Fruit fly (Drosophila melanogaster): ENCODE measurements around the gene CG5126.

CG5126 gene

DNA sequence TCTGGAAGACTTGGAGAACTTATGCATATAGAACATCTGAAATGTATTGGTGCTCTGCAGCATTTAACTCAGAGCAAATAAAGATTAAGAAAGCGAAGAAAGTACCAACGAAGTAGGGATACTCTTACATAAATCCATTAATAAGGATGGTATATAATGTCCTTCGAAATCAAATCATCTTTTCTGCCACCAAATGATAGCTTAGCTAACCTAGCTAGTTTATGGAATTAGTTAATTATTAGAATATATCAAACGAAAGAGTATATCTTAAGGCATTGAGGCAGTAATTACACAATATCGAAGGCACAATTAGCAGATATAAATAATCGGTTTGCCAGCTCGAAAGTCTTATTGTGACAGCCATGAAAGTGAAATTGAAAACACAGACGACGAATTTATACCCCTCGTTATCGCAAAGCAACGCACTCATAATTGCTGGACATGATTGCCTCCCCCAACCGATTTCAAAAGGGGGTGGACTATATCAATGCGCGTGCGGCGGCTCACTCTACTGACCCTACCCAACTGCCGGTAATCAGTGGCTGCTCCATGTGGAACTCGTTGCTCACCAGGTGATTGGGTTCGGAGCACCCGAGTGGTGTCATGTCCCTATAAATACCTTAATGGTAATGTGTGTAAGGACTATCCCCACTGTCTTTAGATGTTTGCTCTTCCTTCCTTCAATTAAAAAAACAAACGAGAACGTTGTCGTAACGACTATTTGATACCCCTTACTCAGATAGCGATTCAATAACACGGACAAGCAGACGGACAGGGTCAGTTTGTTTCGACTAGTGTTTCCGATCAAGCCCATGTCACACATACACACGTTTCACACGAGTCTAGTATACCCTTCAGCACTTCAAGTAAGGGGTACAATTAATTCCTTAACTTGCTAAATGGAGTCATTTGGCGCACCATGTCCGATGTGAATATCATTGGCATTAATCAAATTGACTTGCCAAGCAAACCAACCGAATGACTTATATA, 39.2 kb downstream of the CG5126 start (continued):
- no peak for TF ChIP-seq CG7745 (tag; optimal IDR thresholded peaks at IDR 0.05)
- TF ChIP-seq Med (GFP tag): peak; percentile 87
- TF ChIP-seq CG3838 (GFP tag; optimal IDR thresholded peaks at IDR 0.05): no peak
- TF ChIP-seq zen2 (GFP tag; IDR thresholded peaks at IDR 0.05; ENCODE audit: partially characterized antibody): no peak
- peak; percentile 68 for TF ChIP-seq Oli (tag; optimal IDR thresholded peaks at IDR 0.05)
- peak; percentile 24 for TF ChIP-seq HmgZ (tag; optimal IDR thresholded peaks at IDR 0.05)
- TF ChIP-seq CG1024 (GFP tag; IDR thresholded peaks at IDR 0.05): 0 out of 2 replicates have a peak, but pooled peaks have one; percentile 5
- TF ChIP-seq CG15011 (GFP tag; optimal IDR thresholded peaks at IDR 0.05): no peak
- TF ChIP-seq Bdp1 (GFP tag; optimal IDR thresholded peaks at IDR 0.05): no peak
- peak; percentile 69 for TF ChIP-seq D19B (GFP tag; optimal IDR thresholded peaks at IDR 0.05)
- TF ChIP-seq BtbVII (GFP tag; optimal IDR thresholded peaks at IDR 0.05): peak; percentile 42
- TF ChIP-seq CG6683 (GFP tag; optimal IDR thresholded peaks at IDR 0.05): no peak
- peak; percentile 47 for TF ChIP-seq Fer1 (GFP tag; optimal IDR thresholded peaks at IDR 0.05)
- TF ChIP-seq CG8281 (tag; optimal IDR thresholded peaks at IDR 0.05): peak; percentile 0
- peak; percentile 0 for TF ChIP-seq NfI (GFP tag; optimal IDR thresholded peaks at IDR 0.05)
- TF ChIP-seq CG14667 (GFP tag; IDR thresholded peaks at IDR 0.05): no peak
- no peak for TF ChIP-seq ssp (GFP tag; IDR thresholded peaks at IDR 0.05)
- TF ChIP-seq Poxn (GFP tag; IDR thresholded peaks at IDR 0.05): no peak
- no peak for TF ChIP-seq CG7963 (GFP tag; IDR thresholded peaks at IDR 0.05; ENCODE audit: partially characterized antibody)
- TF ChIP-seq HLH3B (GFP tag; IDR thresholded peaks at IDR 0.05): peak; percentile 43
- no peak for TF ChIP-seq wor (GFP tag; IDR thresholded peaks at IDR 0.05)
- no peak for TF ChIP-seq hth (optimal IDR thresholded peaks at IDR 0.05)
- TF ChIP-seq wek (GFP tag; optimal IDR thresholded peaks at IDR 0.05): no peak
- peak; percentile 98 for TF ChIP-seq D19A (tag; optimal IDR thresholded peaks at IDR 0.05)
- peak; percentile 54 for TF ChIP-seq CG9817 (tag; optimal IDR thresholded peaks at IDR 0.05)
- TF ChIP-seq CTCF (GFP tag; optimal IDR thresholded peaks at IDR 0.05): peak; percentile 16
- no peak for TF ChIP-seq CG11456 (GFP tag; IDR thresholded peaks at IDR 0.05)
- peak; percentile 2 for TF ChIP-seq CG12942 (GFP tag; optimal IDR thresholded peaks at IDR 0.05)
- peak; percentile 79 for TF ChIP-seq Sox102F (GFP tag; optimal IDR thresholded peaks at IDR 0.05)
- TF ChIP-seq klu (GFP tag; IDR thresholded peaks at IDR 0.05): no peak
- TF ChIP-seq CG1529 (GFP tag; optimal IDR thresholded peaks at IDR 0.05): peak; percentile 42
- TF ChIP-seq CG6765 (GFP tag; optimal IDR thresholded peaks at IDR 0.05): no peak
- no peak for TF ChIP-seq HLHmδ (GFP tag; optimal IDR thresholded peaks at IDR 0.05)
- TF ChIP-seq CrebB (tag; optimal IDR thresholded peaks at IDR 0.05): peak; percentile 1
- no peak; the same call in 1 of the 2 replicates for TF ChIP-seq E2f2 (GFP tag; IDR thresholded peaks at IDR 0.05)
- TF ChIP-seq bowl (GFP tag; IDR thresholded peaks at IDR 0.05): no peak
- peak; percentile 23; the same call in 1 of the 2 replicates for TF ChIP-seq stc (GFP tag; IDR thresholded peaks at IDR 0.05)
- TF ChIP-seq fu2 (GFP tag; optimal IDR thresholded peaks at IDR 0.05): no peak
- no peak for TF ChIP-seq CG2129 (GFP tag; IDR thresholded peaks at IDR 0.05; ENCODE audit: partially characterized antibody)
- no peak for TF ChIP-seq crc (GFP tag; optimal IDR thresholded peaks at IDR 0.05)
- TF ChIP-seq CG12071 (GFP tag; optimal IDR thresholded peaks at IDR 0.05): peak; percentile 65
- peak; percentile 30; the same call in 1 of the 3 replicates for TF ChIP-seq CG11695 (GFP tag; IDR thresholded peaks at IDR 0.05)
- TF ChIP-seq PHDP (tag; optimal IDR thresholded peaks at IDR 0.05): peak; percentile 63
- no peak for TF ChIP-seq CG5245 (GFP tag; optimal IDR thresholded peaks at IDR 0.05)
- no peak for TF ChIP-seq mld (GFP tag; IDR thresholded peaks at IDR 0.05; ENCODE audit: partially characterized antibody)
- TF ChIP-seq CG3065 (GFP tag; optimal IDR thresholded peaks at IDR 0.05): no peak
- TF ChIP-seq Fer2 (tag; optimal IDR thresholded peaks at IDR 0.05): no peak
- TF ChIP-seq tin (GFP tag; optimal IDR thresholded peaks at IDR 0.05): peak; percentile 1
- no peak for TF ChIP-seq h (optimal IDR thresholded peaks at IDR 0.05)
- TF ChIP-seq repo (GFP tag; optimal IDR thresholded peaks at IDR 0.05): no peak

Measured in whole organism, embryonic.